Fruit fly (Drosophila melanogaster): ENCODE measurements around the gene MtnA.

The MtnA gene

DNA sequence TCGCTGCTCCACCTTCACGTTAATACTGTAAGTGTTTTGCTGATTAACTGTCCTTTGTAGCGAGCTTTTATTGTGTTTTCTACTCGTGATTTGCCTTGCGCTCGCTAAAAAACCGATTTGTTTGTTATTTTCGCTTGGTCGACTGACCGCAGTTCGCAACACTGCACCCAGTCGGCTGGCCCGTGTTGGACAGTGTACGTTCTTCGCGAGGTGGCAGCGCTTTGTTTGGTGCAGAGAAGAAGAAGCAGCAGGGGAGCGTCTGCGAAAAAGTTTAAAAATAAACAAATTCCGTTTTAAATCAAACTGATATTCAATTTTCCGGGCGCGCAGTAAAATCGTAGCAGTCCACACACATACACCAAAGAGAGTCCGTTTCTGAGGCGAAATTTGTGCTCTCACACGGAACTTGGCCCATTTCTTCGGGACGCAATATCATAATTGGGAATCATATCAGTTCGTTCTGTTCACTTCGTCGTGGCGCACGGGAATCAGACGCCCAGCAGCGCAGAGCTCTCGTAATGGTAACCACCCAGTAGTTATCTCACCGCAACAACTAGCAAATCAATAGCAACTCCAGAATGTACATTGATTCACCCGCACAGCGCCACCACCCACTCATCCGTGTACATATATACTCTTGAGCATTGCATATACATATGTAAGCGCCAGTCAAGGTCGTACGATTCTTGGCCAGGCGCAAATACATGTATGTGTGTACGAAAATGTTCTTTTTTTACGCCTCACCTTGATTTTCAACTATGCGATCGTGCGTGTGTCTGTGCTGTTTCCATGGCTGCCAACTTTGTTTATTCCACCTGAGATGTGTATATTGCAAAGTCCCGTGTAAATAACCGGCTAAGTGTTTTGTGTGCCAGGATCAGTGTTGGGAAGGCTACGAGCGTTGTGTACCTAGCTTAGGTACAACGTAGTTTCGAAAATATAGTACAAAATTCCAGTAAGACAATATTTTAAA, 16.3 kb downstream of the MtnA start, which contains the start of gene Naa80 (continued):
- peak; percentile 53 for TF ChIP-seq CG15696 (tag; optimal IDR thresholded peaks at IDR 0.05)
- peak; percentile 54 to 73 for TF ChIP-seq Pdp1 (GFP tag; optimal IDR thresholded peaks at IDR 0.05)
- 0 out of 3 replicates have a peak, but pooled peaks have one; percentile 6 for TF ChIP-seq otp (GFP tag; IDR thresholded peaks at IDR 0.05)
- TF ChIP-seq ems (GFP tag; optimal IDR thresholded peaks at IDR 0.05), result peak; percentile 75
- peak; percentile 72 for TF ChIP-seq vvl (GFP tag; IDR thresholded peaks at IDR 0.05)
- no peak for TF ChIP-seq sna (GFP tag; IDR thresholded peaks at IDR 0.05; ENCODE audit: partially characterized antibody)
- no peak for TF ChIP-seq salm (tag; optimal IDR thresholded peaks at IDR 0.05)
- peak; percentile 67 for TF ChIP-seq dm (GFP tag; optimal IDR thresholded peaks at IDR 0.05)
- no peak for TF ChIP-seq sc (optimal IDR thresholded peaks at IDR 0.05)
- TF ChIP-seq sc (GFP tag; optimal IDR thresholded peaks at IDR 0.05), result no peak
- no peak for TF ChIP-seq yki (optimal IDR thresholded peaks at IDR 0.05)
- peak in 1 of 2 experiments; percentile 45 for TF ChIP-seq crp (GFP tag; optimal IDR thresholded peaks at IDR 0.05)
- TF ChIP-seq Hsf (GFP tag; optimal IDR thresholded peaks at IDR 0.05), result peak; percentile 75
- TF ChIP-seq GATAe (GFP tag; conservative IDR thresholded peaks at IDR 0.05), result no peak
- TF ChIP-seq CG7372 (GFP tag; IDR thresholded peaks at IDR 0.05), result no peak
- no peak for TF ChIP-seq abd-A (tag; optimal IDR thresholded peaks at IDR 0.05)
- TF ChIP-seq CG10462 (GFP tag; optimal IDR thresholded peaks at IDR 0.05), result no peak
- no peak for TF ChIP-seq pan (optimal IDR thresholded peaks at IDR 0.05)
- peak in 1 of 2 experiments; percentile 54 for TF ChIP-seq pan (GFP tag; optimal IDR thresholded peaks at IDR 0.05 in 1 of 2, IDR thresholded peaks at IDR 0.05 in 1 of 2)
- TF ChIP-seq p53 (GFP tag; optimal IDR thresholded peaks at IDR 0.05), result peak; percentile 67
- peak; percentile 48; the same call in 1 of the 2 replicates for TF ChIP-seq CG1024 (GFP tag; IDR thresholded peaks at IDR 0.05)
- no peak for TF ChIP-seq CG6272 (GFP tag; IDR thresholded peaks at IDR 0.05)
- peak; percentile 66 for TF ChIP-seq bab2 (GFP tag; optimal IDR thresholded peaks at IDR 0.05)
- peak; percentile 8 for TF ChIP-seq CG4820 (GFP tag; optimal IDR thresholded peaks at IDR 0.05)
- TF ChIP-seq CG1233 (GFP tag; optimal IDR thresholded peaks at IDR 0.05), result peak; percentile 31
- no peak for TF ChIP-seq CG8478 (optimal IDR thresholded peaks at IDR 0.05)
- no peak for TF ChIP-seq dan (GFP tag; IDR thresholded peaks at IDR 0.05)
- no peak for TF ChIP-seq Asciz (GFP tag; optimal IDR thresholded peaks at IDR 0.05)
- no peak for TF ChIP-seq wek (GFP tag; optimal IDR thresholded peaks at IDR 0.05)
- TF ChIP-seq vfl (GFP tag; optimal IDR thresholded peaks at IDR 0.05), result peak; percentile 77
- peak; percentile 34 for TF ChIP-seq Dek (tag; optimal IDR thresholded peaks at IDR 0.05)
- peak; percentile 78 for TF ChIP-seq pum (GFP tag; optimal IDR thresholded peaks at IDR 0.05)
- peak; percentile 15; the same call in 1 of the 3 replicates for TF ChIP-seq CG2199 (GFP tag; IDR thresholded peaks at IDR 0.05)
- no peak for TF ChIP-seq D (optimal IDR thresholded peaks at IDR 0.05)
- no peak for TF ChIP-seq D (GFP tag; optimal IDR thresholded peaks at IDR 0.05)
- peak; percentile 96 for TF ChIP-seq Myb (GFP tag; optimal IDR thresholded peaks at IDR 0.05)
- no peak for TF ChIP-seq gce (GFP tag; IDR thresholded peaks at IDR 0.05)
- TF ChIP-seq CG2116 (GFP tag; optimal IDR thresholded peaks at IDR 0.05), result peak; percentile 81
- TF ChIP-seq CG17361 (GFP tag; IDR thresholded peaks at IDR 0.05), result 0 out of 3 replicates have a peak, but pooled peaks have one; percentile 10
- peak; percentile 63 for TF ChIP-seq HLHmδ (GFP tag; optimal IDR thresholded peaks at IDR 0.05)
- TF ChIP-seq peb (GFP tag; IDR thresholded peaks at IDR 0.05), result no peak
- TF ChIP-seq btn (GFP tag; optimal IDR thresholded peaks at IDR 0.05), result no peak
- peak; percentile 71 for TF ChIP-seq nom (GFP tag; optimal IDR thresholded peaks at IDR 0.05)
- TF ChIP-seq repo (GFP tag; optimal IDR thresholded peaks at IDR 0.05), result peak; percentile 57
- no peak for TF ChIP-seq Neu2 (GFP tag; optimal IDR thresholded peaks at IDR 0.05; ENCODE audit: borderline replicate concordance)
- peak; percentile 70; the same call in 2 of the 3 replicates for TF ChIP-seq CG6175 (GFP tag; IDR thresholded peaks at IDR 0.05)
- TF ChIP-seq CG9797 (GFP tag; optimal IDR thresholded peaks at IDR 0.05), result no peak
- TF ChIP-seq hth (optimal IDR thresholded peaks at IDR 0.05), result no peak
- peak; percentile 6 for TF ChIP-seq slp2 (GFP tag; optimal IDR thresholded peaks at IDR 0.05)
- TF ChIP-seq CG1792 (GFP tag; optimal IDR thresholded peaks at IDR 0.05), result peak; percentile 25
